Fruit fly (Drosophila melanogaster) whole organism, embryonic: Measurements from ENCODE around the gene plx.

ENCODE experiments used
- Asciz ChIP-seq: fragments of 200-800 bp; sonication (Bioruptor generic); optimal IDR thresholded peaks from 2 replicates; lab custom pipeline; 2017; ENCODE audit warnings: missing biosample characterization, mild to moderate bottlenecking, missing genetic modification characterization, missing genetic modification reagents
- Awh ChIP-seq: fragments of 200-800 bp; sonication (Bioruptor generic); IDR thresholded peaks from 2 replicates; pipeline ENCODE4, ENCODE4 v1.3.6; 2022; ENCODE audit warnings: missing biosample characterization, missing genetic modification characterization
- CG12219 ChIP-seq: fragments of 200-800 bp; sonication (Bioruptor generic); optimal IDR thresholded peaks from 3 replicates; lab custom pipeline; 2018; ENCODE audit warnings: missing biosample characterization, mild to moderate bottlenecking, missing genetic modification characterization
- CG1233 ChIP-seq: fragments of 200-800 bp; sonication (Bioruptor generic); optimal IDR thresholded peaks from 4 replicates; lab custom pipeline; 2018; ENCODE audit warnings: missing biosample characterization, mild to moderate bottlenecking, missing genetic modification characterization
- CG12391 ChIP-seq: fragments of 200-800 bp; sonication (Bioruptor generic); optimal IDR thresholded peaks from 3 replicates; lab custom pipeline; 2018; ENCODE audit warnings: missing biosample characterization, mild to moderate bottlenecking, missing genetic modification characterization, moderate library complexity
- CG18011 ChIP-seq: fragments of 200-800 bp; sonication (Bioruptor generic); optimal IDR thresholded peaks from 2 replicates; lab custom pipeline; 2017; ENCODE audit warnings: missing biosample characterization, missing genetic modification characterization, mild to moderate bottlenecking, moderate library complexity, missing genotype
- CG1832 ChIP-seq: fragments of 200-800 bp; sonication (Bioruptor generic); optimal IDR thresholded peaks from 2 replicates; lab custom pipeline; 2017; ENCODE audit warnings: missing biosample characterization, mild to moderate bottlenecking, missing genetic modification characterization, inconsistent platforms
- CG34376 ChIP-seq: fragments of 200-800 bp; sonication (Bioruptor generic); optimal IDR thresholded peaks from 2 replicates; lab custom pipeline; 2018; ENCODE audit warnings: missing biosample characterization, mild to moderate bottlenecking, missing genetic modification characterization
- CG4328 ChIP-seq: fragments of 200-800 bp; sonication (Bioruptor generic); optimal IDR thresholded peaks from 3 replicates; lab custom pipeline; 2017; ENCODE audit warnings: missing biosample characterization, missing genetic modification reagents, missing genetic modification characterization
- CG4360 ChIP-seq: fragments of 200-800 bp; sonication (Bioruptor generic); IDR thresholded peaks from 2 replicates; pipeline ENCODE4 v1.3.6; 2022; ENCODE audit warnings: missing biosample characterization, missing genetic modification characterization
- CG4730 ChIP-seq: fragments of 200-800 bp; sonication (Bioruptor generic); IDR thresholded peaks from 2 replicates; pipeline ENCODE4 v1.3.6; 2022; ENCODE audit warnings: missing biosample characterization, missing genetic modification characterization
- CG5180 ChIP-seq: fragments of 200-800 bp; sonication (Bioruptor generic); optimal IDR thresholded peaks from 3 replicates; lab custom pipeline; 2017; ENCODE audit warnings: missing biosample characterization, missing genetic modification characterization, mild to moderate bottlenecking, moderate library complexity, missing genetic modification reagents
- CG6854 ChIP-seq: fragments of 200-800 bp; sonication (Bioruptor generic); optimal IDR thresholded peaks from 3 replicates; lab custom pipeline; 2017; ENCODE audit warnings: missing biosample characterization, mild to moderate bottlenecking, missing genetic modification characterization
- CG8089 ChIP-seq: fragments of 200-800 bp; sonication (Bioruptor generic); optimal IDR thresholded peaks from 3 replicates; lab custom pipeline; 2016; ENCODE audit warnings: missing biosample characterization, missing genetic modification characterization
- CG9876 ChIP-seq: fragments of 200-800 bp; sonication (Bioruptor generic); optimal IDR thresholded peaks from 2 replicates; lab custom pipeline; 2016; ENCODE audit warnings: missing biosample characterization, missing genetic modification characterization
- CG9932 ChIP-seq: fragments of 200-800 bp; sonication (Bioruptor generic); IDR thresholded peaks from 2 replicates; pipeline ENCODE4 v1.3.6; 2022; ENCODE audit warnings: missing biosample characterization, missing genetic modification characterization
- CHES-1-like ChIP-seq: fragments of 200-800 bp; sonication (Bioruptor generic); optimal IDR thresholded peaks from 2 replicates; lab custom pipeline; 2016; ENCODE audit warnings: missing biosample characterization, missing genetic modification characterization
- Dek ChIP-seq: fragments of 200-800 bp; sonication (Bioruptor generic); optimal IDR thresholded peaks from 3 replicates; lab custom pipeline; 2019; ENCODE audit warnings: missing biosample characterization, mild to moderate bottlenecking, missing genetic modification characterization, moderate library complexity
- HLH4C ChIP-seq: fragments of 200-800 bp; sonication (Bioruptor generic); IDR thresholded peaks from 3 replicates; pipeline ENCODE4 v1.3.6; 2022; ENCODE audit warnings: missing biosample characterization, missing genetic modification characterization; ENCODE audit not compliant: partially characterized antibody
- Kr ChIP-seq: fragments of 200-800 bp; sonication (Bioruptor generic); optimal IDR thresholded peaks from 2 replicates; lab custom pipeline; 2017; ENCODE audit warnings: missing biosample characterization, mild to moderate bottlenecking, missing genetic modification characterization
- Max ChIP-seq: fragments of 200-800 bp; sonication (Bioruptor generic); optimal IDR thresholded peaks from 2 replicates; lab custom pipeline; 2016; ENCODE audit warnings: missing biosample characterization, mild to moderate bottlenecking, missing genetic modification characterization
- Nf-YA ChIP-seq: fragments of 200-800 bp; sonication (Bioruptor generic); IDR thresholded peaks from 2 replicates; pipeline ENCODE4 v1.3.6; 2022; ENCODE audit warnings: missing biosample characterization, missing genetic modification characterization
- Oaz ChIP-seq: fragments of 200-800 bp; sonication (Bioruptor generic); IDR thresholded peaks from 2 replicates; pipeline ENCODE4 v1.3.6; 2022; ENCODE audit warnings: missing biosample characterization, missing genetic modification characterization
- Optix ChIP-seq: fragments of 200-800 bp; sonication (Bioruptor generic); IDR thresholded peaks from 3 replicates; pipeline ENCODE4 v1.3.6; 2022; ENCODE audit warnings: missing biosample characterization, missing genetic modification characterization
- PHDP ChIP-seq: fragments of 200-800 bp; sonication (Bioruptor generic); optimal IDR thresholded peaks from 3 replicates; lab custom pipeline; 2018; ENCODE audit warnings: missing biosample characterization, mild to moderate bottlenecking, missing genetic modification characterization, moderate library complexity
- Poxn ChIP-seq: fragments of 200-800 bp; sonication (Bioruptor generic); IDR thresholded peaks from 2 replicates; pipeline ENCODE4 v1.3.6; 2022; ENCODE audit warnings: missing biosample characterization, missing genetic modification characterization
- Six4 ChIP-seq: fragments of 200-800 bp; sonication (Bioruptor generic); optimal IDR thresholded peaks from 2 replicates; lab custom pipeline; 2016; ENCODE audit warnings: missing biosample characterization, missing genetic modification characterization
- Spps ChIP-seq: fragments of 200-800 bp; sonication (Bioruptor generic); optimal IDR thresholded peaks from 2 replicates; lab custom pipeline; 2018; ENCODE audit warnings: missing biosample characterization, mild to moderate bottlenecking, missing genetic modification characterization
- ato ChIP-seq: fragments of 200-800 bp; sonication (Bioruptor generic); IDR thresholded peaks from 2 replicates; pipeline ENCODE4 v1.3.6; 2022; ENCODE audit warnings: missing biosample characterization, missing genetic modification characterization; ENCODE audit not compliant: partially characterized antibody
- cg ChIP-seq: fragments of 200-800 bp; sonication (Bioruptor generic); optimal IDR thresholded peaks from 3 replicates; lab custom pipeline; 2019; ENCODE audit warnings: missing biosample characterization, mild to moderate bottlenecking, missing genetic modification characterization, moderate library complexity
- chif ChIP-seq, 2 experiments: fragments of 200-800 bp; sonication (Bioruptor generic); optimal IDR thresholded peaks; 3 replicates each; lab custom pipeline; 2016; ENCODE audit warnings: missing biosample characterization in 2 of 2, missing genetic modification characterization in 2 of 2
- dmrt99B ChIP-seq: fragments of 200-800 bp; sonication (Bioruptor generic); optimal IDR thresholded peaks from 2 replicates; lab custom pipeline; 2018; ENCODE audit warnings: missing biosample characterization, mild to moderate bottlenecking, missing genetic modification characterization, moderate library complexity
- en ChIP-seq: fragments of 200-800 bp; sonication (Bioruptor generic); optimal IDR thresholded peaks from 2 replicates; lab custom pipeline; 2016; ENCODE audit warnings: missing biosample characterization, missing genetic modification characterization
- fd96Cb ChIP-seq: fragments of 200-800 bp; sonication (Bioruptor generic); optimal IDR thresholded peaks from 2 replicates; lab custom pipeline; 2018; ENCODE audit warnings: missing biosample characterization, mild to moderate bottlenecking, missing genetic modification characterization, moderate library complexity
- jigr1 ChIP-seq: fragments of 200-800 bp; sonication (Bioruptor generic); IDR thresholded peaks from 3 replicates; pipeline ENCODE4 v1.3.6; 2022; ENCODE audit warnings: missing biosample characterization, missing genetic modification characterization
- kah ChIP-seq: fragments of 200-800 bp; sonication (Bioruptor generic); optimal IDR thresholded peaks from 2 replicates; lab custom pipeline; 2018; ENCODE audit warnings: missing biosample characterization, mild to moderate bottlenecking, missing genetic modification characterization
- mirr ChIP-seq: fragments of 200-800 bp; sonication (Bioruptor generic); optimal IDR thresholded peaks from 3 replicates; lab custom pipeline; 2018; ENCODE audit warnings: missing biosample characterization, mild to moderate bottlenecking, missing genetic modification characterization
- nau ChIP-seq: fragments of 200-800 bp; sonication (Bioruptor generic); optimal IDR thresholded peaks from 3 replicates; lab custom pipeline; 2017; ENCODE audit warnings: missing biosample characterization, mild to moderate bottlenecking, missing genetic modification characterization, missing genetic modification reagents
- nerfin-2 ChIP-seq: fragments of 200-800 bp; sonication (Bioruptor generic); IDR thresholded peaks from 2 replicates; pipeline ENCODE4 v1.3.6; 2022; ENCODE audit warnings: missing biosample characterization, missing genetic modification characterization; ENCODE audit not compliant: partially characterized antibody
- nmo ChIP-seq: fragments of 200-800 bp; sonication (Bioruptor generic); optimal IDR thresholded peaks from 2 replicates; lab custom pipeline; 2018; ENCODE audit warnings: missing biosample characterization, mild to moderate bottlenecking, missing genetic modification characterization, moderate library complexity
- p53 ChIP-seq: fragments of 200-800 bp; sonication (Bioruptor generic); optimal IDR thresholded peaks from 2 replicates; lab custom pipeline; 2016; ENCODE audit warnings: missing biosample characterization, missing genetic modification characterization
- peb ChIP-seq: fragments of 200-800 bp; sonication (Bioruptor generic); IDR thresholded peaks from 2 replicates; pipeline ENCODE4 v1.3.6; 2022; ENCODE audit warnings: missing biosample characterization, missing genetic modification characterization
- sd ChIP-seq: fragments of 200-800 bp; sonication (Bioruptor generic); optimal IDR thresholded peaks from 3 replicates; lab custom pipeline; 2018; ENCODE audit warnings: missing biosample characterization, mild to moderate bottlenecking, missing genetic modification characterization, moderate library complexity
- sens ChIP-seq: fragments of 200-800 bp; sonication (Bioruptor generic); peaks from one replicate; lab custom pipeline; 2016; ENCODE audit warnings: missing biosample characterization, missing genetic modification characterization
- sqz ChIP-seq: fragments of 200-800 bp; sonication (Bioruptor generic); optimal IDR thresholded peaks from 3 replicates; lab custom pipeline; 2018; ENCODE audit warnings: missing biosample characterization, mild to moderate bottlenecking, missing genetic modification characterization
- tll ChIP-seq, 2 experiments: fragments of 200-800 bp in 1 of 2; fragments of >200 bp in 1 of 2; sonication (Bioruptor generic) in 1 of 2; optimal IDR thresholded peaks; 2 replicates each; lab custom pipeline; 2017 to 2019; ENCODE audit warnings: missing biosample characterization in 2 of 2, missing genetic modification characterization in 2 of 2, mild to moderate bottlenecking in 1 of 2, moderate library complexity in 1 of 2
- toy ChIP-seq: fragments of 200-800 bp; sonication (Bioruptor generic); IDR thresholded peaks from 2 replicates; pipeline ENCODE4 v1.3.6; 2022; ENCODE audit warnings: missing biosample characterization, missing genetic modification characterization
- wek ChIP-seq: fragments of 200-800 bp; sonication (Bioruptor generic); optimal IDR thresholded peaks from 3 replicates; lab custom pipeline; 2018; ENCODE audit warnings: missing biosample characterization, mild to moderate bottlenecking, missing genetic modification characterization, moderate library complexity
- yki ChIP-seq: fragments of >200 bp; optimal IDR thresholded peaks from 3 replicates; lab custom pipeline; 2018
- zfh2 ChIP-seq: fragments of 200-800 bp; sonication (Bioruptor generic); optimal IDR thresholded peaks from 2 replicates; lab custom pipeline; 2016; ENCODE audit warnings: missing biosample characterization, missing genetic modification characterization

plx gene

DNA sequence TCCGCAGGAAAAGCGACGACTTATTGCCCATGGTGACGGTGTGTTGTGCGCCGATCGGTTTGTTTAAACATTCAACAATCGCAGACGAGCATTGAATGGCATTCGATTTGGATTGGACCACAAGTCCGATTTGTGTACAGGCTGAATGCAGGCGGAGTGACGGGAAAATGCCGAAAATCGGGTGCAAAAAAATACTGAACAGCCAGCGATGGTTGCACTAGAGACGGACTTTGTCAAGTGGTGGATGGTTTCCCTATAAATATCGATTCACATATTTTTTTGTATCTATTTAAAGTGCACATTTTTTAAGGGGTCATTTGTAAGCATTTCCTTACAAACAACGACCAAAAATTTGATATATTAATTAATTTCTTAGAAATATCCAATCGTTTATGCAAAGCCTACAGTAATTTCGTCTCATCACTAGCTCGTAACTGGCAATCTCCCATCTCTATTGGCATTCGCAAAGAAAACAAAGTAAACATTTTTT lies 30.9 kb upstream of the plx start, which contains the start of the genes elm and MED27 (continued):
- TF ChIP-seq fd96Cb (tag; lab: Kevin White, UChicago) (peak; percentile 88), jigr1 (GFP tag; lab: Robert Waterston, UW) (peak; percentile 93), CG6854 (GFP tag; lab: Kevin White, UChicago) (peak; percentile 61), CG8089 (GFP tag; lab: Kevin White, UChicago) (peak; percentile 83), zfh2 (GFP tag; lab: Kevin White, UChicago) (peak; percentile 96), Awh (peak; percentile 81), p53 (GFP tag; lab: Kevin White, UChicago) (peak; percentile 63), sd (tag; lab: Kevin White, UChicago) (peak; percentile 91), wek (peak; percentile 0), sqz (GFP tag; lab: Kevin White, UChicago) (peak; percentile 90), Kr (GFP tag; lab: Kevin White, UChicago) (no peak), Six4 (peak; percentile 85), Max (peak; percentile 96), kah (no peak), nerfin-2 (GFP tag; lab: Robert Waterston, UW) (peak; percentile 88), CHES-1-like (peak; percentile 94), chif (GFP tag; optimal IDR thresholded peaks at IDR 0.05; lab: Kevin White, UChicago) (peak; percentile 92 to 95), CG34376 (GFP tag; lab: Kevin White, UChicago) (peak; percentile 83), CG5180 (GFP tag; lab: Kevin White, UChicago) (no peak), CG9932 (peak; percentile 98), Optix (peak; percentile 84; the same call in 2 of the 3 replicates), Spps (tag; lab: Kevin White, UChicago) (peak; percentile 81), CG12219 (GFP tag; lab: Kevin White, UChicago) (peak; percentile 75), ato (GFP tag; lab: Robert Waterston, UW) (peak; percentile 47; the same call in 1 of the 2 replicates), CG18011 (peak; percentile 84), peb (GFP tag; lab: Robert Waterston, UW) (peak; percentile 85), yki (lab: Kevin White, UChicago) (no peak), Nf-YA (peak; percentile 81), CG1233 (GFP tag; lab: Kevin White, UChicago) (peak; percentile 87), CG4328 (GFP tag; lab: Kevin White, UChicago) (peak; percentile 81), Dek (tag; lab: Kevin White, UChicago) (peak; percentile 89), tll (GFP tag; optimal IDR thresholded peaks at IDR 0.05; lab: Kevin White, UChicago) (peak; percentile 41 to 83), CG4360 (GFP tag; lab: Robert Waterston, UW) (0 out of 2 replicates have a peak, but pooled peaks have one; percentile 42), cg (peak; percentile 24), nmo (GFP tag; lab: Kevin White, UChicago) (peak; percentile 97), mirr (GFP tag; lab: Kevin White, UChicago) (peak; percentile 51)

DNA sequence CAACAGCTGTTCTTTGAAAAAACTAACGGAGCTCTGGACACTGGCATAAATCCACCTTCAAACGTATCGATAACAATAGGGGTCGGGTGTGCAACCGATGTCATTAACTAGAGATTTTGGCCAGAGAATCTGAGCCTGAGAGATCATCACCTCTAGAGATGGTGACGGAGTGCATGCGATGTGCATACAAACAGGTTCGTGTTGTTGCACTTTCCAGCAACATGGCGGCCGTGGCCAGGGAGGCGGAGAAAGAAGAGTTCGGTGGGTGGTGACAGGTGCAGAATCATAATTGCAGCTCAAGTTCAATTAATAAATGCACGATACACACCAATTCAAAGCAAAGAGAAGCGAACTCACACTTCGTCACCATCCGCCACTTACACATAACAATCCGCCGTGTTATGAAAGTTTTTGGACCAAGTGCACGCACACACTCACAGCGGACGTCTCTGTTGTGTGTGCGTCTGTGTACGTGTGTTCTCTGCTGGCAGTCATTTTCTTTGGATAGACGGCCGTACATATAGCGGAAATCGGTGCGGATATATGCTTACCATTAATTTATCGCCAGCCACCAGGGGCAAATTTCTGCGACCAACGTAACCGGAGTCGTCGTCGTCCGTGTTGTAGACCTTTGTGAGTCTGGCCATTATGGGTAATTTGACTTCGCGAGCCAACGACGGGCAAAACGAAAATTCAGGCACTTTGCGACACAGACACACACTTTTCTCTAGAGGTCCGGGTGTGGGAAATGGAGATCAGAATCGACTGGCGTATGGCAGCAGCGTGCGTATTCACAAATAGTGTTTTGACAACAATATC lies 26.5 kb upstream of the plx start:
- TF ChIP-seq CG9876 (GFP tag; lab: Kevin White, UChicago) (no peak), nau (GFP tag; lab: Kevin White, UChicago) (no peak), CG12391 (tag; lab: Kevin White, UChicago) (no peak), Oaz (GFP tag; lab: Robert Waterston, UW) (no peak), dmrt99B (no peak), CG1832 (GFP tag; lab: Kevin White, UChicago) (no peak), CG4730 (GFP tag; lab: Robert Waterston, UW) (no peak), Poxn (no peak), HLH4C (GFP tag; lab: Robert Waterston, UW) (no peak), toy (GFP tag; lab: Robert Waterston, UW) (no peak), PHDP (tag; lab: Kevin White, UChicago) (no peak), Asciz (GFP tag; lab: Kevin White, UChicago) (no peak), en (GFP tag; lab: Kevin White, UChicago) (no peak), sens (peak; percentile 60)
